Fruit fly (Drosophila melanogaster) whole organism, embryonic: ENCODE results near the gene ida.

Source experiments
- ATbp ChIP-seq: fragments of 200-800 bp; sonication (Bioruptor generic); optimal IDR thresholded peaks from 2 replicates; lab custom pipeline; 2017; ENCODE audit warnings: missing biosample characterization, mild to moderate bottlenecking, missing genetic modification characterization, missing genetic modification reagents
- Abd-B ChIP-seq: fragments of 200-800 bp; sonication (Bioruptor generic); optimal IDR thresholded peaks from 2 replicates; lab custom pipeline; 2018; ENCODE audit warnings: missing biosample characterization, mild to moderate bottlenecking, missing genetic modification characterization, moderate library complexity
- Aef1 ChIP-seq: fragments of 200-800 bp; sonication (Bioruptor generic); IDR thresholded peaks from 3 replicates; pipeline ENCODE4 v1.3.6; 2022; ENCODE audit warnings: missing biosample characterization, missing genetic modification characterization
- Atf3 ChIP-seq: fragments of 200-800 bp; sonication (Bioruptor generic); optimal IDR thresholded peaks from 3 replicates; lab custom pipeline; 2016; ENCODE audit warnings: missing biosample characterization, missing genetic modification characterization
- CG11247 ChIP-seq: fragments of 200-800 bp; sonication (Bioruptor generic); IDR thresholded peaks from 2 replicates; pipeline ENCODE4 v1.3.6; 2022; ENCODE audit warnings: missing biosample characterization, missing genetic modification characterization
- CG11560 ChIP-seq: fragments of 200-800 bp; sonication (Bioruptor generic); IDR thresholded peaks from 3 replicates; pipeline ENCODE4 v1.3.6; 2022; ENCODE audit warnings: missing biosample characterization, missing genetic modification characterization
- CG12071 ChIP-seq: fragments of 200-800 bp; sonication (Bioruptor generic); optimal IDR thresholded peaks from 3 replicates; lab custom pipeline; 2018; ENCODE audit warnings: missing biosample characterization, mild to moderate bottlenecking, missing genetic modification characterization
- CG12299 ChIP-seq: fragments of 200-800 bp; sonication (Bioruptor generic); optimal IDR thresholded peaks from 2 replicates; lab custom pipeline; 2018; ENCODE audit warnings: missing biosample characterization, mild to moderate bottlenecking, missing genetic modification characterization
- CG13424 ChIP-seq: fragments of 200-800 bp; sonication (Bioruptor generic); optimal IDR thresholded peaks from 2 replicates; lab custom pipeline; 2019; ENCODE audit warnings: missing biosample characterization, mild to moderate bottlenecking, missing genetic modification characterization, moderate library complexity
- CG14441 ChIP-seq: fragments of 200-800 bp; sonication (Bioruptor generic); IDR thresholded peaks from 2 replicates; pipeline ENCODE4 v1.3.6; 2022; ENCODE audit warnings: missing biosample characterization, missing genetic modification characterization
- CG14965 ChIP-seq: fragments of 200-800 bp; sonication (Bioruptor generic); optimal IDR thresholded peaks from 2 replicates; lab custom pipeline; 2016; ENCODE audit warnings: missing biosample characterization, missing genetic modification characterization, borderline replicate concordance
- CG15269 ChIP-seq: fragments of 200-800 bp; sonication (Bioruptor generic); optimal IDR thresholded peaks from 2 replicates; lab custom pipeline; 2018; ENCODE audit warnings: missing biosample characterization, mild to moderate bottlenecking, missing genetic modification characterization, moderate library complexity
- CG1529 ChIP-seq: fragments of 200-800 bp; sonication (Bioruptor generic); optimal IDR thresholded peaks from 3 replicates; lab custom pipeline; 2018; ENCODE audit warnings: missing biosample characterization, missing genetic modification characterization
- CG17802 ChIP-seq: fragments of 200-800 bp; sonication (Bioruptor generic); optimal IDR thresholded peaks from 2 replicates; lab custom pipeline; 2018; ENCODE audit warnings: missing biosample characterization, mild to moderate bottlenecking, missing genetic modification characterization, moderate library complexity
- CG2120 ChIP-seq: fragments of 200-800 bp; sonication (Bioruptor generic); optimal IDR thresholded peaks from 3 replicates; lab custom pipeline; 2016; ENCODE audit warnings: missing biosample characterization, missing genetic modification characterization
- CG2678 ChIP-seq: fragments of 200-800 bp; sonication (Bioruptor generic); optimal IDR thresholded peaks from 3 replicates; lab custom pipeline; 2019; ENCODE audit warnings: missing biosample characterization, mild to moderate bottlenecking, missing genetic modification characterization, moderate library complexity
- CG30020 ChIP-seq: fragments of 200-800 bp; optimal IDR thresholded peaks from 2 replicates; lab custom pipeline; 2019; ENCODE audit warnings: missing biosample characterization, mild to moderate bottlenecking, missing genetic modification characterization, moderate library complexity
- CG3281 ChIP-seq: fragments of 200-800 bp; sonication (Bioruptor generic); optimal IDR thresholded peaks from 3 replicates; lab custom pipeline; 2017; ENCODE audit warnings: missing biosample characterization, mild to moderate bottlenecking, missing genetic modification characterization
- CG3847 ChIP-seq: fragments of 200-800 bp; sonication (Bioruptor generic); IDR thresholded peaks from 2 replicates; pipeline ENCODE4 v1.3.6; 2022; ENCODE audit warnings: missing biosample characterization, missing genetic modification characterization
- CG9932 ChIP-seq: fragments of 200-800 bp; sonication (Bioruptor generic); IDR thresholded peaks from 2 replicates; pipeline ENCODE4 v1.3.6; 2022; ENCODE audit warnings: missing biosample characterization, missing genetic modification characterization
- Dll ChIP-seq: fragments of 200-800 bp; sonication (Bioruptor generic); IDR thresholded peaks from 4 replicates; pipeline ENCODE4 v1.3.6; 2022; ENCODE audit warnings: missing biosample characterization, missing genetic modification characterization; ENCODE audit not compliant: partially characterized antibody
- ERR ChIP-seq: fragments of 200-800 bp; sonication (Bioruptor generic); optimal IDR thresholded peaks from 2 replicates; lab custom pipeline; 2016; ENCODE audit warnings: missing biosample characterization, missing genetic modification characterization
- Gsc ChIP-seq: fragments of 200-800 bp; sonication (Bioruptor generic); IDR thresholded peaks from 2 replicates; pipeline ENCODE4 v1.3.6; 2022; ENCODE audit warnings: missing biosample characterization, missing genetic modification characterization
- HHEX ChIP-seq: fragments of 200-800 bp; sonication (Bioruptor generic); optimal IDR thresholded peaks from 3 replicates; lab custom pipeline; 2017; ENCODE audit warnings: missing biosample characterization, mild to moderate bottlenecking, missing genetic modification characterization, missing genetic modification reagents
- Lim3 ChIP-seq: fragments of 200-800 bp; sonication (Bioruptor generic); IDR thresholded peaks from 2 replicates; pipeline ENCODE4 v1.3.6; 2022; ENCODE audit warnings: missing biosample characterization, missing genetic modification characterization
- MBD-R2 ChIP-seq: fragments of 200-800 bp; sonication (Bioruptor generic); IDR thresholded peaks from 2 replicates; pipeline ENCODE4 v1.3.6; 2022; ENCODE audit warnings: missing biosample characterization, missing genetic modification characterization
- MTF-1 ChIP-seq: fragments of 200-800 bp; sonication (Bioruptor generic); optimal IDR thresholded peaks from 2 replicates; lab custom pipeline; 2018; ENCODE audit warnings: missing biosample characterization, mild to moderate bottlenecking, missing genetic modification characterization, borderline replicate concordance
- Med ChIP-seq: fragments of 200-800 bp; sonication (Bioruptor generic); peaks from one replicate; lab custom pipeline; 2016; ENCODE audit warnings: missing biosample characterization, missing genetic modification characterization, mild to moderate bottlenecking, inconsistent platforms, moderate library complexity
- Meics ChIP-seq: fragments of 200-800 bp; sonication (Bioruptor generic); optimal IDR thresholded peaks from 2 replicates; lab custom pipeline; 2017; ENCODE audit warnings: missing biosample characterization, mild to moderate bottlenecking, missing genetic modification characterization
- Ptx1 ChIP-seq: fragments of 200-800 bp; sonication (Bioruptor generic); IDR thresholded peaks from 2 replicates; pipeline ENCODE4 v1.3.6; 2022; ENCODE audit warnings: missing biosample characterization, missing genetic modification characterization
- Side ChIP-seq: fragments of 200-800 bp; sonication (Bioruptor generic); optimal IDR thresholded peaks from 2 replicates; lab custom pipeline; 2016; ENCODE audit warnings: missing biosample characterization, missing genetic modification characterization
- Tbp ChIP-seq: fragments of >200 bp; optimal IDR thresholded peaks from 2 replicates; lab custom pipeline; 2018; ENCODE audit warnings: missing biosample characterization, missing genetic modification characterization
- Usf ChIP-seq: fragments of 200-800 bp; sonication (Bioruptor generic); optimal IDR thresholded peaks from 2 replicates; lab custom pipeline; 2017; ENCODE audit warnings: missing genotype, missing biosample characterization, missing genetic modification characterization
- cad ChIP-seq: fragments of >200 bp; optimal IDR thresholded peaks from 2 replicates; lab custom pipeline; 2017; ENCODE audit warnings: missing biosample characterization, missing genetic modification characterization
- chif ChIP-seq, 2 experiments: fragments of 200-800 bp; sonication (Bioruptor generic); optimal IDR thresholded peaks; 3 replicates each; lab custom pipeline; 2016; ENCODE audit warnings: missing biosample characterization in 2 of 2, missing genetic modification characterization in 2 of 2
- disco-r ChIP-seq: fragments of 200-800 bp; sonication (Bioruptor generic); optimal IDR thresholded peaks from 2 replicates; lab custom pipeline; 2016; ENCODE audit warnings: missing biosample characterization, missing genetic modification characterization
- dmrt11E ChIP-seq: fragments of 200-800 bp; sonication (Bioruptor generic); optimal IDR thresholded peaks from 3 replicates; lab custom pipeline; 2018; ENCODE audit warnings: missing biosample characterization, mild to moderate bottlenecking, missing genetic modification characterization, moderate library complexity
- dmrt99B ChIP-seq: fragments of 200-800 bp; sonication (Bioruptor generic); optimal IDR thresholded peaks from 2 replicates; lab custom pipeline; 2018; ENCODE audit warnings: missing biosample characterization, mild to moderate bottlenecking, missing genetic modification characterization, moderate library complexity
- dysf ChIP-seq: fragments of 200-800 bp; sonication (Bioruptor generic); IDR thresholded peaks from 3 replicates; pipeline ENCODE4 v1.3.6; 2022; ENCODE audit warnings: missing biosample characterization, missing genetic modification characterization
- ems ChIP-seq: fragments of 200-800 bp; sonication (Bioruptor generic); optimal IDR thresholded peaks from 3 replicates; lab custom pipeline; 2016; ENCODE audit warnings: missing biosample characterization, missing genetic modification characterization
- fd3F ChIP-seq: fragments of 200-800 bp; sonication (Bioruptor generic); optimal IDR thresholded peaks from 2 replicates; lab custom pipeline; 2018; ENCODE audit warnings: missing biosample characterization, mild to moderate bottlenecking, missing genetic modification characterization, moderate library complexity
- fd64A ChIP-seq: fragments of 200-800 bp; sonication (Bioruptor generic); optimal IDR thresholded peaks from 3 replicates; lab custom pipeline; 2018; ENCODE audit warnings: missing biosample characterization, mild to moderate bottlenecking, missing genetic modification characterization
- fd96Cb ChIP-seq: fragments of 200-800 bp; sonication (Bioruptor generic); optimal IDR thresholded peaks from 2 replicates; lab custom pipeline; 2018; ENCODE audit warnings: missing biosample characterization, mild to moderate bottlenecking, missing genetic modification characterization, moderate library complexity
- kni ChIP-seq: fragments of 200-800 bp; sonication (Bioruptor generic); optimal IDR thresholded peaks from 3 replicates; lab custom pipeline; 2017; ENCODE audit warnings: mild to moderate bottlenecking, missing biosample characterization, missing genetic modification reagents, missing genetic modification characterization
- lilli ChIP-seq: fragments of 200-800 bp; sonication (Bioruptor generic); optimal IDR thresholded peaks from 3 replicates; lab custom pipeline; 2016; ENCODE audit warnings: missing biosample characterization, missing genetic modification characterization
- peb ChIP-seq: fragments of 200-800 bp; sonication (Bioruptor generic); IDR thresholded peaks from 2 replicates; pipeline ENCODE4 v1.3.6; 2022; ENCODE audit warnings: missing biosample characterization, missing genetic modification characterization
- pita ChIP-seq: fragments of 200-800 bp; sonication (Bioruptor generic); optimal IDR thresholded peaks from 2 replicates; lab custom pipeline; 2017; ENCODE audit warnings: missing biosample characterization, mild to moderate bottlenecking, missing genetic modification characterization
- pzg ChIP-seq: fragments of 200-800 bp; sonication (Bioruptor generic); optimal IDR thresholded peaks from 3 replicates; lab custom pipeline; 2018; ENCODE audit warnings: missing biosample characterization, mild to moderate bottlenecking, missing genetic modification characterization, moderate library complexity
- sima ChIP-seq: fragments of 200-800 bp; sonication (Bioruptor generic); optimal IDR thresholded peaks from 2 replicates; lab custom pipeline; 2016; ENCODE audit warnings: missing biosample characterization, missing genetic modification characterization
- unc-4 ChIP-seq: fragments of 200-800 bp; sonication (Bioruptor generic); IDR thresholded peaks from 2 replicates; pipeline ENCODE4 v1.3.6; 2022; ENCODE audit warnings: missing biosample characterization, missing genetic modification characterization; ENCODE audit not compliant: partially characterized antibody
- wek ChIP-seq: fragments of 200-800 bp; sonication (Bioruptor generic); optimal IDR thresholded peaks from 3 replicates; lab custom pipeline; 2018; ENCODE audit warnings: missing biosample characterization, mild to moderate bottlenecking, missing genetic modification characterization, moderate library complexity

ida gene

dm6 chr3L:3952468-3952867, 47.3 kb downstream of the ida start, which contains the start of gene CG14984 (continued):
- TF ChIP-seq Aef1 (peak; percentile 65), wek (GFP tag; lab: Kevin White, UChicago) (no peak), CG13424 (tag; lab: Kevin White, UChicago) (no peak), ems (GFP tag; lab: Kevin White, UChicago) (peak; percentile 57), CG14441 (0 out of 2 replicates have a peak, but pooled peaks have one; percentile 16), Meics (GFP tag; lab: Kevin White, UChicago) (peak; percentile 72), Abd-B (GFP tag; lab: Kevin White, UChicago) (no peak), CG17802 (no peak), dmrt99B (tag; lab: Kevin White, UChicago) (peak; percentile 28), CG12071 (GFP tag; lab: Kevin White, UChicago) (no peak), fd96Cb (tag; lab: Kevin White, UChicago) (peak; percentile 16), CG9932 (GFP tag; lab: Robert Waterston, UW) (peak; percentile 69), CG11247 (GFP tag; lab: Robert Waterston, UW) (0 out of 2 replicates have a peak, but pooled peaks have one; percentile 23), ERR (GFP tag; lab: Kevin White, UChicago) (peak; percentile 1), Lim3 (GFP tag; lab: Robert Waterston, UW) (no peak), ATbp (no peak), CG11560 (peak; percentile 50; the same call in 1 of the 3 replicates), CG30020 (tag; lab: Kevin White, UChicago) (no peak), peb (GFP tag; lab: Robert Waterston, UW) (no peak), HHEX (GFP tag; lab: Kevin White, UChicago) (peak; percentile 62), Dll (GFP tag; lab: Robert Waterston, UW) (no peak), CG2678 (peak; percentile 70), cad (no peak), MBD-R2 (no peak), Usf (no peak), Atf3 (GFP tag; lab: Kevin White, UChicago) (no peak), sima (GFP tag; lab: Kevin White, UChicago) (no peak), Gsc (GFP tag; lab: Robert Waterston, UW) (no peak), CG14965 (GFP tag; lab: Kevin White, UChicago) (no peak), fd64A (GFP tag; lab: Kevin White, UChicago) (no peak), Ptx1 (GFP tag; lab: Robert Waterston, UW) (peak; percentile 42; the same call in 1 of the 2 replicates), fd3F (GFP tag; lab: Kevin White, UChicago) (no peak), CG2120 (GFP tag; lab: Kevin White, UChicago) (peak; percentile 71), MTF-1 (GFP tag; lab: Kevin White, UChicago) (no peak), CG3847 (GFP tag; lab: Robert Waterston, UW) (peak; percentile 45; the same call in 1 of the 2 replicates), Med (GFP tag; lab: Kevin White, UChicago) (peak; percentile 86), Side (GFP tag; lab: Kevin White, UChicago) (peak; percentile 10), dmrt11E (tag; lab: Kevin White, UChicago) (no peak), CG12299 (tag; lab: Kevin White, UChicago) (no peak), lilli (GFP tag; lab: Kevin White, UChicago) (peak; percentile 57), CG1529 (GFP tag; lab: Kevin White, UChicago) (no peak), Tbp (no peak), CG15269 (tag; lab: Kevin White, UChicago) (peak; percentile 20), pita (no peak), kni (no peak), CG3281 (peak; percentile 78), unc-4 (no peak), chif (GFP tag; optimal IDR thresholded peaks at IDR 0.05; lab: Kevin White, UChicago) (peak in 1 of 2 experiments; percentile 42), pzg (GFP tag; lab: Kevin White, UChicago) (no peak), disco-r (GFP tag; lab: Kevin White, UChicago) (no peak), dysf (peak; percentile 74; the same call in 2 of the 3 replicates)
